Worm (Caenorhabditis elegans) whole organism, L1 larva: ENCODE measurements around the gene str-44.

Experiments
- alr-1 ChIP-seq: fragments of 200-800 bp; sonication (Bioruptor generic); optimal IDR thresholded peaks from 2 replicates; lab custom pipeline; 2018; ENCODE audit warnings: borderline replicate concordance, mild to moderate bottlenecking, missing genetic modification characterization, missing compliant biosample characterization
- efl-3 ChIP-seq: fragments of 200-800 bp; sonication (Bioruptor generic); optimal IDR thresholded peaks from 2 replicates; lab custom pipeline; 2018; ENCODE audit warnings: mild to moderate bottlenecking, missing genetic modification characterization, missing compliant biosample characterization
- fkh-8 ChIP-seq: sonication (generic microtip); optimal IDR thresholded peaks from 2 replicates; lab custom pipeline; 2016; ENCODE audit warnings: mild to moderate bottlenecking, missing genetic modification characterization, missing compliant biosample characterization
- lin-35 ChIP-seq, 2 experiments: fragments of 150-350 bp; optimal IDR thresholded peaks; 2 replicates each; lab custom pipeline; 2014; ENCODE audit warnings: missing biosample characterization in 2 of 2, missing genetic modification characterization in 2 of 2, missing genetic modification reagents in 2 of 2
- mep-1 ChIP-seq: fragments of 150-350 bp; optimal IDR thresholded peaks from 2 replicates; lab custom pipeline; 2014; ENCODE audit warnings: missing biosample characterization, missing genetic modification characterization
- nhr-237 ChIP-seq: fragments of 150-350 bp; optimal IDR thresholded peaks from 2 replicates; lab custom pipeline; 2014; ENCODE audit warnings: missing biosample characterization, missing genetic modification characterization
- pqm-1 ChIP-seq: sonication (generic microtip); optimal IDR thresholded peaks from 3 replicates; lab custom pipeline; 2017; ENCODE audit warnings: missing biosample characterization, missing genetic modification characterization
- skn-1 ChIP-seq: fragments of 150-350 bp; optimal IDR thresholded peaks from 2 replicates; lab custom pipeline; 2014; ENCODE audit warnings: missing biosample characterization, missing genetic modification characterization

DNA sequence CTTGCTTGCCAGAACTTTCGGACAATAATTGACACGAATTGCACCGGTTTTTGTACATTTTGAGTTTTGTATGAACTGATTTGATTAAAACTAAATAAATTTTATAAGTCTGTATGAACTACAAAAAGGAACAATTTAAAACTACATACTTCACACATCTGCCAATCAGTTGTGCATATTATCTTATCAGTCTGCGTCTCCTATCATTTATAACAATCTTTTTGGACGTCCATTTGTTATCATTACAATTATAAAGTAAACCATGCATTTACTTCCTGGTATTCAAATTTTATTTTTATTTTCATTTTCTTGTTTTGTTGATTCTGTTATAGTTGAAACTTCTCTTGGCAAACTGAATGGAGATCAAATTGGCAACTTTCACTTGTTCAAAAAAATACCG, 3.3 kb downstream of the str-44 start, which contains the start of gene cest-10:
- no peak for TF ChIP-seq alr-1 (tag; lab: Kevin White, UChicago)
- TF ChIP-seq pqm-1, result no peak
- no peak for TF ChIP-seq nhr-237 (tag; lab: Kevin White, UChicago)
- no peak for TF ChIP-seq mep-1
- no peak for TF ChIP-seq skn-1 (tag; lab: Kevin White, UChicago)
- no peak for TF ChIP-seq lin-35 (GFP tag; optimal IDR thresholded peaks at IDR 0.05; lab: Kevin White, UChicago)
- no peak for TF ChIP-seq efl-3 (GFP tag; lab: Kevin White, UChicago)
- TF ChIP-seq fkh-8 (tag; lab: Kevin White, UChicago), result no peak
